Fruit fly (Drosophila melanogaster) whole organism, pupa: ENCODE results near the gene CG16781.

ENCODE experiments used
- CG10348 ChIP-seq: fragments of 200-800 bp; sonication (Bioruptor generic); IDR thresholded peaks from 2 replicates; pipeline ENCODE4 v1.3.6; 2022; ENCODE audit warnings: missing biosample characterization, missing genetic modification characterization
- CG12605 ChIP-seq: fragments of 200-800 bp; sonication (Bioruptor generic); IDR thresholded peaks from 2 replicates; pipeline ENCODE4 v1.3.6; 2022; ENCODE audit warnings: missing biosample characterization, missing genetic modification characterization
- CG13204 ChIP-seq: fragments of 200-800 bp; sonication (Bioruptor generic); optimal IDR thresholded peaks from 2 replicates; lab custom pipeline; 2018; ENCODE audit warnings: missing biosample characterization, mild to moderate bottlenecking, missing genetic modification characterization, moderate library complexity
- CG14655 ChIP-seq: fragments of 200-800 bp; sonication (Bioruptor generic); optimal IDR thresholded peaks from 3 replicates; lab custom pipeline; 2017; ENCODE audit warnings: mild to moderate bottlenecking, missing biosample characterization, missing genetic modification reagents, missing genetic modification characterization
- CG15710 ChIP-seq: fragments of 200-800 bp; sonication (Bioruptor generic); optimal IDR thresholded peaks from 2 replicates; lab custom pipeline; 2018; ENCODE audit warnings: missing biosample characterization, mild to moderate bottlenecking, missing genetic modification characterization, moderate library complexity
- CG17806 ChIP-seq: fragments of 200-800 bp; sonication (Bioruptor generic); optimal IDR thresholded peaks from 2 replicates; lab custom pipeline; 2018; ENCODE audit warnings: missing biosample characterization, mild to moderate bottlenecking, missing genetic modification characterization, moderate library complexity
- CG32121 ChIP-seq: fragments of 200-800 bp; sonication (Bioruptor generic); IDR thresholded peaks from 2 replicates; pipeline ENCODE4 v1.3.6; 2022; ENCODE audit warnings: missing biosample characterization, missing genetic modification characterization
- CG34367 ChIP-seq: fragments of 200-800 bp; sonication (Bioruptor generic); optimal IDR thresholded peaks from 2 replicates; lab custom pipeline; 2018; ENCODE audit warnings: missing biosample characterization, mild to moderate bottlenecking, missing genetic modification characterization
- CG4496 ChIP-seq: fragments of 200-800 bp; sonication (Bioruptor generic); IDR thresholded peaks from 3 replicates; pipeline ENCODE4 v1.3.6; 2022; ENCODE audit warnings: missing biosample characterization, missing genetic modification characterization
- CG8159 ChIP-seq: fragments of 200-800 bp; sonication (Bioruptor generic); optimal IDR thresholded peaks from 3 replicates; lab custom pipeline; 2018; ENCODE audit warnings: missing biosample characterization, mild to moderate bottlenecking, missing genetic modification characterization, moderate library complexity
- CG8301 ChIP-seq: fragments of 200-800 bp; sonication (Bioruptor generic); optimal IDR thresholded peaks from 2 replicates; lab custom pipeline; 2018; ENCODE audit warnings: missing biosample characterization, mild to moderate bottlenecking, missing genetic modification characterization
- CG9948 ChIP-seq: fragments of 200-800 bp; sonication (Bioruptor generic); optimal IDR thresholded peaks from 2 replicates; lab custom pipeline; 2018; ENCODE audit warnings: missing biosample characterization, mild to moderate bottlenecking, missing genetic modification characterization, moderate library complexity
- D1 ChIP-seq: fragments of 200-800 bp; sonication (Bioruptor generic); optimal IDR thresholded peaks from 2 replicates; lab custom pipeline; 2018; ENCODE audit warnings: missing biosample characterization, mild to moderate bottlenecking, missing genetic modification characterization, moderate library complexity
- EcR ChIP-seq: fragments of 200-800 bp; sonication (Bioruptor generic); optimal IDR thresholded peaks from 3 replicates; lab custom pipeline; 2019; ENCODE audit warnings: missing biosample characterization, missing genetic modification characterization, mild to moderate bottlenecking, moderate library complexity, missing genetic modification reagents
- Ets98B ChIP-seq: fragments of 200-800 bp; sonication (Bioruptor generic); IDR thresholded peaks from 2 replicates; pipeline ENCODE4 v1.3.6; 2022; ENCODE audit warnings: missing biosample characterization, missing genetic modification characterization
- Pif1A ChIP-seq: fragments of 200-800 bp; sonication (Bioruptor generic); optimal IDR thresholded peaks from 3 replicates; lab custom pipeline; 2016; ENCODE audit warnings: missing biosample characterization, missing genetic modification characterization
- Pif1B ChIP-seq: fragments of 200-800 bp; sonication (Bioruptor generic); optimal IDR thresholded peaks from 3 replicates; lab custom pipeline; 2016; ENCODE audit warnings: missing biosample characterization, missing genetic modification characterization
- Snoo ChIP-seq: fragments of 200-800 bp; sonication (Bioruptor generic); optimal IDR thresholded peaks from 3 replicates; lab custom pipeline; 2017; ENCODE audit warnings: missing biosample characterization, mild to moderate bottlenecking, missing genetic modification characterization, inconsistent platforms
- fd96Ca ChIP-seq: fragments of 200-800 bp; sonication (Bioruptor generic); IDR thresholded peaks from 3 replicates; pipeline ENCODE4 v1.3.6; 2022; ENCODE audit warnings: missing biosample characterization, missing genetic modification characterization
- gl ChIP-seq: fragments of 200-800 bp; sonication (Bioruptor generic); optimal IDR thresholded peaks from 2 replicates; lab custom pipeline; 2018; ENCODE audit warnings: missing biosample characterization, mild to moderate bottlenecking, missing genetic modification characterization
- rn ChIP-seq: fragments of 200-800 bp; sonication (Bioruptor generic); IDR thresholded peaks from 2 replicates; pipeline ENCODE4 v1.3.6; 2022; ENCODE audit warnings: missing biosample characterization, missing genetic modification characterization

CG16781 gene

dm6 chrX:3429952-3430351 is 33.9 kb downstream of the CG16781 start:
- TF ChIP-seq gl (no peak), Pif1B (GFP tag; lab: Kevin White, UChicago) (no peak), CG32121 (GFP tag; lab: Robert Waterston, UW) (no peak), CG14655 (GFP tag; lab: Kevin White, UChicago) (no peak), CG9948 (tag; lab: Kevin White, UChicago) (no peak), CG10348 (no peak), Snoo (tag; lab: Kevin White, UChicago) (no peak), CG13204 (no peak), fd96Ca (GFP tag; lab: Robert Waterston, UW) (no peak), Pif1A (GFP tag; lab: Kevin White, UChicago) (no peak), Ets98B (no peak)

dm6 chrX:3427614-3427965 is 36.3 kb downstream of the CG16781 start:
- TF ChIP-seq Pif1A (GFP tag; lab: Kevin White, UChicago), result peak; percentile 93
- TF ChIP-seq CG10348, result no peak
- TF ChIP-seq CG12605 (GFP tag; lab: Robert Waterston, UW), result peak; percentile 68
- peak; percentile 88 for TF ChIP-seq Snoo (tag; lab: Kevin White, UChicago)
- peak; percentile 91 for TF ChIP-seq CG15710
- TF ChIP-seq D1, result peak; percentile 78
- peak; percentile 90 for TF ChIP-seq Pif1B (GFP tag; lab: Kevin White, UChicago)
- TF ChIP-seq CG32121 (GFP tag; lab: Robert Waterston, UW), result peak; percentile 74; the same call in 1 of the 2 replicates
- peak; percentile 27 for TF ChIP-seq EcR (GFP tag; lab: Kevin White, UChicago)
- TF ChIP-seq CG4496 (GFP tag; lab: Robert Waterston, UW), result peak; percentile 81
- peak; percentile 76 for TF ChIP-seq fd96Ca (GFP tag; lab: Robert Waterston, UW)
- TF ChIP-seq rn (GFP tag; lab: Robert Waterston, UW), result peak; percentile 49; the same call in 1 of the 2 replicates
- TF ChIP-seq gl, result peak; percentile 69
- TF ChIP-seq CG14655 (GFP tag; lab: Kevin White, UChicago), result peak; percentile 75
- peak; percentile 90 for TF ChIP-seq CG9948 (tag; lab: Kevin White, UChicago)
- TF ChIP-seq Ets98B, result peak; percentile 63
- TF ChIP-seq CG8301 (tag; lab: Kevin White, UChicago), result peak; percentile 66
- TF ChIP-seq CG34367, result peak; percentile 85
- peak; percentile 85 for TF ChIP-seq CG17806
- TF ChIP-seq CG13204, result peak; percentile 72
- TF ChIP-seq CG8159 (tag; lab: Kevin White, UChicago), result peak; percentile 90
- TF ChIP-seq, all 21 proteins: peak for 20

- TF ChIP-seq CG15710 (no peak), CG34367 (no peak), rn (GFP tag; lab: Robert Waterston, UW) (no peak), CG12605 (GFP tag; lab: Robert Waterston, UW) (no peak), Snoo (tag; lab: Kevin White, UChicago) (no peak), EcR (GFP tag; lab: Kevin White, UChicago) (no peak), CG32121 (GFP tag; lab: Robert Waterston, UW) (no peak)
These were observed 36.8 kb downstream of the CG16781 start for dm6 chrX:3426803-3427613.

- TF ChIP-seq Snoo (tag; lab: Kevin White, UChicago) (peak; percentile 14), gl (no peak), fd96Ca (GFP tag; lab: Robert Waterston, UW) (no peak), EcR (GFP tag; lab: Kevin White, UChicago) (no peak), D1 (no peak), CG15710 (peak; percentile 29), CG13204 (no peak), CG12605 (GFP tag; lab: Robert Waterston, UW) (peak; percentile 15; the same call in 1 of the 2 replicates), CG34367 (peak; percentile 2), Pif1B (GFP tag; lab: Kevin White, UChicago) (peak; percentile 45), CG9948 (tag; lab: Kevin White, UChicago) (peak; percentile 40), CG14655 (GFP tag; lab: Kevin White, UChicago) (peak; percentile 59), Ets98B (peak; percentile 32), Pif1A (GFP tag; lab: Kevin White, UChicago) (peak; percentile 62), CG17806 (peak; percentile 41), rn (GFP tag; lab: Robert Waterston, UW) (0 out of 2 replicates have a peak, but pooled peaks have one; percentile 25), CG8159 (tag; lab: Kevin White, UChicago) (peak; percentile 50), CG8301 (tag; lab: Kevin White, UChicago) (peak; percentile 45), CG32121 (GFP tag; lab: Robert Waterston, UW) (peak; percentile 23; the same call in 1 of the 2 replicates), CG4496 (GFP tag; lab: Robert Waterston, UW) (peak; percentile 76), CG10348 (no peak)
These were observed 38.9 kb downstream of the CG16781 start for dm6 chrX:3424963-3425362.

dm6 chrX:3423199-3423768 is 40.6 kb downstream of the CG16781 start:
- peak; percentile 71 for TF ChIP-seq CG14655 (GFP tag; lab: Kevin White, UChicago)
- TF ChIP-seq CG8301 (tag; lab: Kevin White, UChicago), result peak; percentile 73
- TF ChIP-seq D1, result no peak
- TF ChIP-seq EcR (GFP tag; lab: Kevin White, UChicago), result no peak
- TF ChIP-seq Pif1A (GFP tag; lab: Kevin White, UChicago), result peak; percentile 57
- TF ChIP-seq CG4496 (GFP tag; lab: Robert Waterston, UW), result peak; percentile 94
- TF ChIP-seq rn (GFP tag; lab: Robert Waterston, UW), result peak; percentile 51
- TF ChIP-seq CG8159 (tag; lab: Kevin White, UChicago), result no peak
- no peak for TF ChIP-seq gl
- TF ChIP-seq CG34367, result no peak
- peak; percentile 91 for TF ChIP-seq fd96Ca (GFP tag; lab: Robert Waterston, UW)
- peak; percentile 90 for TF ChIP-seq Ets98B
- no peak for TF ChIP-seq CG9948 (tag; lab: Kevin White, UChicago)
- TF ChIP-seq Pif1B (GFP tag; lab: Kevin White, UChicago), result peak; percentile 54
- peak; percentile 65; the same call in 1 of the 2 replicates for TF ChIP-seq CG10348
- peak; percentile 12 for TF ChIP-seq CG13204
- TF ChIP-seq CG12605 (GFP tag; lab: Robert Waterston, UW), result peak; percentile 64; the same call in 1 of the 2 replicates
- peak; percentile 90 for TF ChIP-seq CG32121 (GFP tag; lab: Robert Waterston, UW)
- TF ChIP-seq CG15710, result no peak
